Fruit fly (Drosophila melanogaster) Kc167 (cell line): ENCODE results near the gene CG9839.

ENCODE experiments used
- Myc ChIP-seq: fragments of >200 bp; optimal IDR thresholded peaks from 2 replicates; lab custom pipeline; 2017; ENCODE audit warnings: missing external identifiers
- Sin3A ChIP-seq: fragments of >200 bp; optimal IDR thresholded peaks from 2 replicates; lab custom pipeline; 2018; ENCODE audit warnings: missing external identifiers
- h ChIP-seq: fragments of >200 bp; optimal IDR thresholded peaks from 3 replicates; lab custom pipeline; 2018; ENCODE audit warnings: missing external identifiers
- insv ChIP-seq: fragments of >200 bp; optimal IDR thresholded peaks from 3 replicates; lab custom pipeline; 2018; ENCODE audit warnings: missing external identifiers
- psq ChIP-seq: fragments of >200 bp; optimal IDR thresholded peaks from 2 replicates; lab custom pipeline; 2017; ENCODE audit warnings: missing external identifiers
- ttk ChIP-seq: sonication (Bioruptor generic); optimal IDR thresholded peaks from 2 replicates; lab custom pipeline; 2017; ENCODE audit warnings: missing external identifiers

DNA sequence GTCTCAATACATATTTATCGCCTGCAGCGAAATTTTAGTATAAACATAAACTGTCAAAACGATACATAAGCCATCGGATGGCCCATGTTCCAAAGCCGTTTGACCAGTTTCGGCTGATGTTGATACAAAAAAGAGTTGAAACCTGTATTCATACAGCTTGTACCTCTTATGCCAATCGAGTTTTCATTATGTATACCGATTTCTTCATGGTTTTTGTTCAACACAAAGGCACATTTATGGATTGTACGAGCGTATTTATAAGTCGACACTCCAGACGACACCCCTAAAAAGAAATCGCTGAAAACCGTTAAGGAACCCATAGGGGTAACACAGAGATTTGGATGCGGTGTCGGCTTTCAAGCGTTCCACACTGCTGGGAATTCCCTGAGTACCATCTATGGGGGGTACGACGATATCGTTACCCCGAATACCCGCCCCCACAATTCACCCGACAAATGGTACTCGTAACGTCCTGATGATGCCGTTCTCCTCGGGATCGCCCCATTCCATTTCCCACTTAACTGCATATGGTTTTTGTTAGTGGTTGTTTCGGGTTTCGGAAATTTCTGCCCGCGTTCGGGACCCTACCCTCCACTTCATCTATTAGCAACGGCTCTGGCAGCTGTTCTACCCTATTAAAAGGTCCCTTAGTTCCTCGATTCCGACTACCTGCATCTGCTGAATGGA, 2.4 kb upstream of the CG9839 start:
- no peak for TF ChIP-seq Myc (lab: Kevin White, UChicago)
- TF ChIP-seq psq (lab: Kevin White, UChicago) = no peak
- TF ChIP-seq Sin3A (lab: Kevin White, UChicago) = no peak
- no peak for TF ChIP-seq ttk
- no peak for TF ChIP-seq insv
- TF ChIP-seq h (lab: Kevin White, UChicago) = no peak
